Fruit fly (Drosophila melanogaster) whole organism, embryonic: ENCODE data around the gene CG6431.

Source experiments
- CHES-1-like ChIP-seq: fragments of 200-800 bp; sonication (Bioruptor generic); optimal IDR thresholded peaks from 2 replicates; lab custom pipeline; 2016; ENCODE audit warnings: missing biosample characterization, missing genetic modification characterization
- Elba2 ChIP-seq: fragments of 200-800 bp; sonication (Bioruptor generic); optimal IDR thresholded peaks from 3 replicates; lab custom pipeline; 2016; ENCODE audit warnings: missing biosample characterization, missing genetic modification characterization
- Hr39 ChIP-seq: fragments of >200 bp; optimal IDR thresholded peaks from 2 replicates; lab custom pipeline; 2017
- Jarid2 ChIP-seq: fragments of 200-800 bp; sonication (Bioruptor generic); optimal IDR thresholded peaks from 3 replicates; lab custom pipeline; 2017; ENCODE audit warnings: mild to moderate bottlenecking, missing biosample characterization, missing genetic modification reagents, missing genetic modification characterization
- MBD-R2 ChIP-seq: fragments of 200-800 bp; sonication (Bioruptor generic); IDR thresholded peaks from 2 replicates; pipeline ENCODE4 v1.3.6; 2022; ENCODE audit warnings: missing biosample characterization, missing genetic modification characterization
- NC2α ChIP-seq: fragments of 200-800 bp; sonication (Bioruptor generic); optimal IDR thresholded peaks from 2 replicates; lab custom pipeline; 2016; ENCODE audit warnings: missing biosample characterization, missing genetic modification characterization
- Spps ChIP-seq: fragments of 200-800 bp; sonication (Bioruptor generic); optimal IDR thresholded peaks from 2 replicates; lab custom pipeline; 2018; ENCODE audit warnings: missing biosample characterization, mild to moderate bottlenecking, missing genetic modification characterization
- bab2 ChIP-seq: fragments of 200-800 bp; sonication (Bioruptor generic); optimal IDR thresholded peaks from 2 replicates; lab custom pipeline; 2016; ENCODE audit warnings: missing biosample characterization, missing genetic modification characterization
- ewg ChIP-seq: fragments of 200-800 bp; sonication (Bioruptor generic); optimal IDR thresholded peaks from 3 replicates; lab custom pipeline; 2017; ENCODE audit warnings: mild to moderate bottlenecking, missing biosample characterization, missing genetic modification reagents, missing genetic modification characterization
- fd102C ChIP-seq: fragments of 200-800 bp; sonication (Bioruptor generic); optimal IDR thresholded peaks from 2 replicates; lab custom pipeline; 2018; ENCODE audit warnings: missing biosample characterization, mild to moderate bottlenecking, missing genetic modification characterization, moderate library complexity
- lov ChIP-seq, 2 experiments: fragments of 200-800 bp in 1 of 2; fragments of >200 bp in 1 of 2; sonication (Bioruptor generic) in 1 of 2; IDR thresholded peaks in 1 of 2; optimal IDR thresholded peaks in 1 of 2; 2 replicates in 1 of 2; 3 replicates in 1 of 2; pipeline versions ENCODE4 v1.3.6 to Lab custom; 2017 to 2022; ENCODE audit warnings: missing biosample characterization in 1 of 2, missing genetic modification characterization in 1 of 2
- otp ChIP-seq: fragments of 200-800 bp; sonication (Bioruptor generic); IDR thresholded peaks from 3 replicates; pipeline ENCODE4, ENCODE4 v1.3.6; 2022; ENCODE audit warnings: missing biosample characterization, missing genetic modification characterization
- sens ChIP-seq: fragments of 200-800 bp; sonication (Bioruptor generic); peaks from one replicate; lab custom pipeline; 2016; ENCODE audit warnings: missing biosample characterization, missing genetic modification characterization
- z ChIP-seq: fragments of 200-800 bp; sonication (Bioruptor generic); IDR thresholded peaks from 3 replicates; pipeline ENCODE4 v1.3.6; 2022; ENCODE audit warnings: missing biosample characterization, missing genetic modification characterization

- TF ChIP-seq otp (GFP tag; lab: Robert Waterston, UW) (peak; percentile 95), lov (optimal IDR thresholded peaks at IDR 0.05; lab: Kevin White, UChicago) (no peak), lov (GFP tag; IDR thresholded peaks at IDR 0.05; lab: Robert Waterston, UW) (peak; percentile 96), NC2α (peak; percentile 96), CHES-1-like (peak; percentile 90), MBD-R2 (GFP tag; lab: Robert Waterston, UW) (peak; percentile 23; the same call in 1 of the 2 replicates), Spps (peak; percentile 87), ewg (GFP tag; lab: Kevin White, UChicago) (peak; percentile 84), Hr39 (no peak), Jarid2 (GFP tag; lab: Kevin White, UChicago) (peak; percentile 76), fd102C (GFP tag; lab: Kevin White, UChicago) (peak; percentile 91), z (peak; percentile 68), Elba2 (GFP tag; lab: Kevin White, UChicago) (no peak), bab2 (GFP tag; lab: Kevin White, UChicago) (peak; percentile 98), sens (GFP tag; lab: Kevin White, UChicago) (peak; percentile 99)
These were observed 28.0 kb downstream of the CG6431 start for dm6 chr2L:10751879-10752620.
